Worm (Caenorhabditis elegans): ENCODE results near the gene nas-29.

The nas-29 gene

ce11 chrII:5174370-5174769, 32.5 kb upstream of the nas-29 start, which contains the start of gene C27D6.3:
Gene C27D6.3, minus strand, starts transcription at chrII:5174470.
- TF ChIP-seq elt-1 (tag; optimal IDR thresholded peaks at IDR 0.05; ENCODE audit: borderline replicate concordance, insufficient read depth) = no peak
- no peak for TF ChIP-seq sptf-1 (tag; optimal IDR thresholded peaks at IDR 0.05)
- TF ChIP-seq mls-2 (tag; optimal IDR thresholded peaks at IDR 0.05) = no peak
- no peak for TF ChIP-seq bed-3 (GFP tag; optimal IDR thresholded peaks at IDR 0.05)
- no peak for TF ChIP-seq lsy-2 (tag; optimal IDR thresholded peaks at IDR 0.05)
- no peak for TF ChIP-seq flh-1 (GFP tag; optimal IDR thresholded peaks at IDR 0.05)
- no peak for TF ChIP-seq pha-4 (tag; optimal IDR thresholded peaks at IDR 0.05)
- no peak for TF ChIP-seq unc-39 (tag; optimal IDR thresholded peaks at IDR 0.05)
- TF ChIP-seq ceh-43 (GFP tag; optimal IDR thresholded peaks at IDR 0.05) = no peak
- TF ChIP-seq blmp-1 (tag; optimal IDR thresholded peaks at IDR 0.05) = no peak
- no peak for TF ChIP-seq lin-13 (tag; optimal IDR thresholded peaks at IDR 0.05)
- no peak for TF ChIP-seq nhr-12 (tag; optimal IDR thresholded peaks at IDR 0.05)
- TF ChIP-seq hlh-1 (tag; optimal IDR thresholded peaks at IDR 0.05) = no peak
- TF ChIP-seq nhr-76 (tag; optimal IDR thresholded peaks at IDR 0.05) = no peak
- TF ChIP-seq cnd-1 (tag; optimal IDR thresholded peaks at IDR 0.05) = no peak

- TF ChIP-seq lin-32 (GFP tag; optimal IDR thresholded peaks at IDR 0.05) (no peak), tbx-8 (GFP tag; optimal IDR thresholded peaks at IDR 0.05) (no peak), ceh-39 (tag; optimal IDR thresholded peaks at IDR 0.05) (no peak), unc-39 (tag; optimal IDR thresholded peaks at IDR 0.05) (no peak), ces-1 (GFP tag; optimal IDR thresholded peaks at IDR 0.05) (no peak), lsy-2 (tag; optimal IDR thresholded peaks at IDR 0.05) (no peak), hlh-1 (tag; optimal IDR thresholded peaks at IDR 0.05) (no peak), ceh-43 (GFP tag; optimal IDR thresholded peaks at IDR 0.05) (no peak), elt-3 (tag; optimal IDR thresholded peaks at IDR 0.05) (no peak), M03D4.4 (tag; optimal IDR thresholded peaks at IDR 0.05) (no peak), cnd-1 (tag; optimal IDR thresholded peaks at IDR 0.05) (no peak), nhr-76 (tag; optimal IDR thresholded peaks at IDR 0.05) (no peak), mep-1 (tag; optimal IDR thresholded peaks at IDR 0.05) (no peak), sem-2 (GFP tag; optimal IDR thresholded peaks at IDR 0.05) (no peak), snpc-4 (tag; optimal IDR thresholded peaks at IDR 0.05) (no peak)
Measured at ce11 chrII:5172451-5172850, 30.6 kb upstream of the nas-29 start, which contains the start of gene C27D6.1. Gene C27D6.1, plus strand, starts transcription at chrII:5172751.

- no peak for TF ChIP-seq unc-39 (tag; optimal IDR thresholded peaks at IDR 0.05)
- TF ChIP-seq M03D4.4 (tag; optimal IDR thresholded peaks at IDR 0.05) = no peak
- no peak for TF ChIP-seq lin-13 (tag; optimal IDR thresholded peaks at IDR 0.05)
- TF ChIP-seq elt-3 (tag; optimal IDR thresholded peaks at IDR 0.05) = no peak
- no peak for TF ChIP-seq mab-5 (tag; optimal IDR thresholded peaks at IDR 0.05)
- TF ChIP-seq ceh-39 (tag; optimal IDR thresholded peaks at IDR 0.05) = no peak
- TF ChIP-seq hlh-1 (tag; optimal IDR thresholded peaks at IDR 0.05) = no peak
- no peak for TF ChIP-seq drap-1 (GFP tag; optimal IDR thresholded peaks at IDR 0.05)
- no peak for TF ChIP-seq elt-1 (tag; optimal IDR thresholded peaks at IDR 0.05; ENCODE audit: borderline replicate concordance, insufficient read depth)
- no peak for TF ChIP-seq ztf-11 (tag; optimal IDR thresholded peaks at IDR 0.05)
- no peak for TF ChIP-seq nhr-76 (tag; optimal IDR thresholded peaks at IDR 0.05)
- no peak for TF ChIP-seq zip-8 (tag; optimal IDR thresholded peaks at IDR 0.05)
- no peak for TF ChIP-seq lin-32 (GFP tag; optimal IDR thresholded peaks at IDR 0.05)
- no peak for TF ChIP-seq ceh-43 (GFP tag; optimal IDR thresholded peaks at IDR 0.05)
- TF ChIP-seq nhr-12 (tag; optimal IDR thresholded peaks at IDR 0.05) = no peak
Measured at ce11 chrII:5171610-5172009, 29.8 kb upstream of the nas-29 start, which contains the start of gene C27D6.15. Gene C27D6.15, plus strand, starts transcription at chrII:5171910.

ce11 chrII:5170932-5171331, 29.1 kb upstream of the nas-29 start, which contains the start of gene srb-1:
Gene srb-1, minus strand, starts transcription at chrII:5171032.
- TF ChIP-seq nhr-12 (tag; optimal IDR thresholded peaks at IDR 0.05) (no peak), ceh-43 (GFP tag; optimal IDR thresholded peaks at IDR 0.05) (no peak), sem-2 (GFP tag; optimal IDR thresholded peaks at IDR 0.05) (no peak), cnd-1 (tag; optimal IDR thresholded peaks at IDR 0.05) (no peak), pha-4 (tag; optimal IDR thresholded peaks at IDR 0.05) (no peak), unc-62 (GFP tag; optimal IDR thresholded peaks at IDR 0.05) (no peak), M03D4.4 (tag; optimal IDR thresholded peaks at IDR 0.05) (no peak), blmp-1 (tag; optimal IDR thresholded peaks at IDR 0.05) (no peak), elt-1 (tag; optimal IDR thresholded peaks at IDR 0.05; ENCODE audit: borderline replicate concordance, insufficient read depth) (no peak), drap-1 (GFP tag; optimal IDR thresholded peaks at IDR 0.05) (no peak), lsy-2 (tag; optimal IDR thresholded peaks at IDR 0.05) (no peak), hlh-1 (tag; optimal IDR thresholded peaks at IDR 0.05) (no peak), ces-1 (GFP tag; optimal IDR thresholded peaks at IDR 0.05) (no peak), ceh-83 (GFP tag; optimal IDR thresholded peaks at IDR 0.05) (no peak), nhr-2 (tag; optimal IDR thresholded peaks at IDR 0.05) (no peak)

Measured in whole organism, mixed stage, embryonic.